Worm (Caenorhabditis elegans) whole organism, early embryonic: ENCODE results near the gene C39H7.4.

Source experiments
- F13C5.2 ChIP-seq: sonication (generic microtip); optimal IDR thresholded peaks from 2 replicates; lab custom pipeline; 2017; ENCODE audit warnings: mild to moderate bottlenecking, missing genetic modification characterization, inconsistent platforms, missing compliant biosample characterization
- flt-1 ChIP-seq: fragments of 200-800 bp; sonication (Bioruptor generic); IDR thresholded peaks from 2 replicates; pipeline ENCODE4 v1.3.6; 2022; ENCODE audit warnings: missing genetic modification characterization, missing compliant biosample characterization
- scrt-1 ChIP-seq: fragments of 200-800 bp; sonication (Bioruptor generic); IDR thresholded peaks from 2 replicates; pipeline ENCODE4 v1.3.6; 2022; ENCODE audit warnings: missing genetic modification characterization, missing compliant biosample characterization

- TF ChIP-seq F13C5.2 (tag; lab: Kevin White, UChicago) (no peak), flt-1 (GFP tag; lab: Robert Waterston, UW) (no peak), scrt-1 (GFP tag; lab: Robert Waterston, UW) (no peak)
Measured at ce11 chrIV:5583184-5583583, 31.2 kb downstream of the C39H7.4 start.
